Worm (Caenorhabditis elegans): Measurements from ENCODE around the gene cnc-9.
A peak's percentile ranks its signal among the peaks of the same experiment; 100 is the strongest.

cnc-9 gene

DNA sequence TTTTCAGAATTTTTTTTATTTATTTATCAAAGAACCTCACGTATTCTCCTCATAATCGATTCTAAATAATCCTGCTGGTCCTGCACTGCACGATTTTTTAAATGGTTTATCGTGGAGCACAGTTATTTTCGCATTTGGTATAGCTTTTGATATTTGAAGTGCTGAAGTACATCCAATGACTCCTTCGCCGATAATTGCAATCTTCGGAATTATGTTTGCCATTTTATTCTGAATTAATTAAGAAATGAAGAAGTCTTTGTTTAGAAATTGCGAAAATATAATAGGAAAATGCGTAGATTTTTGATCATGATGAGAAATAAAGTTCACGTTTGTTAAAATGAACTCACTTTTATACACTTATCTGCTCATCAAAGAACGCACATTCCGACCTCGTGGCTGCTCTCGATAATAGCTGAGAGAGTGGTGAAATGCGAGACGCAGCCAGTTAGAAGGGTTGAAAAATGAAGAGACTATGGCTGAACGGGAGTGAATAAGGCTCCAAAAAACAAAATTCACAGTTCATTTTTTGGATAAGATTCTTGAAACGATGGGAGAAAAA is 34.9 kb upstream of the cnc-9 start (continued):
- TF ChIP-seq mxl-2 (GFP tag; conservative IDR thresholded peaks at IDR 0.05) (peak; percentile 39; the same call in 1 of the 2 replicates), ztf-7 (tag; optimal IDR thresholded peaks at IDR 0.05) (no peak), egl-43 (GFP tag; IDR thresholded peaks at IDR 0.05) (no peak), jun-1 (tag; optimal IDR thresholded peaks at IDR 0.05) (no peak), lin-39 (tag; optimal IDR thresholded peaks at IDR 0.05) (no peak), egl-27 (tag; optimal IDR thresholded peaks at IDR 0.05) (no peak), ama-1 (optimal IDR thresholded peaks at IDR 0.05) (peak; percentile 78), daf-12 (tag; optimal IDR thresholded peaks at IDR 0.05) (no peak), lir-3 (tag; optimal IDR thresholded peaks at IDR 0.05) (no peak), dmd-6 (GFP tag; IDR thresholded peaks at IDR 0.05) (peak; percentile 78), ceh-32 (tag; optimal IDR thresholded peaks at IDR 0.05; ENCODE audit: poor library complexity) (no peak), arid-1 (GFP tag; conservative IDR thresholded peaks at IDR 0.05) (no peak), F10B5.3 (tag; optimal IDR thresholded peaks at IDR 0.05) (no peak), snpc-1.2 (GFP tag; IDR thresholded peaks at IDR 0.05) (no peak), daf-8 (GFP tag; IDR thresholded peaks at IDR 0.05) (no peak), T26A8.4 (GFP tag; IDR thresholded peaks at IDR 0.05) (peak; percentile 11; the same call in 1 of the 2 replicates), Y5F2A.4 (GFP tag; optimal IDR thresholded peaks at IDR 0.05) (no peak), ceh-28 (tag; optimal IDR thresholded peaks at IDR 0.05) (no peak), nhr-102 (tag; optimal IDR thresholded peaks at IDR 0.05) (no peak), lin-29 (GFP tag; IDR thresholded peaks at IDR 0.05) (no peak), lin-15B (tag; optimal IDR thresholded peaks at IDR 0.05) (no peak), nhr-42 (GFP tag; IDR thresholded peaks at IDR 0.05) (no peak), R02D3.7 (tag; optimal IDR thresholded peaks at IDR 0.05) (no peak), duxl-1 (tag; optimal IDR thresholded peaks at IDR 0.05; ENCODE audit: poor library complexity) (peak; percentile 23), fkh-10 (GFP tag; optimal IDR thresholded peaks at IDR 0.05) (no peak), dmd-9 (GFP tag; IDR thresholded peaks at IDR 0.05) (no peak), dve-1 (tag; optimal IDR thresholded peaks at IDR 0.05; ENCODE audit: insufficient read depth) (peak; percentile 64), mep-1 (tag; optimal IDR thresholded peaks at IDR 0.05) (peak; percentile 35), ceh-44 (GFP tag; IDR thresholded peaks at IDR 0.05) (no peak), nhr-48 (tag; optimal IDR thresholded peaks at IDR 0.05) (peak; percentile 56), sdz-12 (GFP tag; optimal IDR thresholded peaks at IDR 0.05) (no peak), ceh-82 (tag; optimal IDR thresholded peaks at IDR 0.05) (no peak), nhr-76 (tag; optimal IDR thresholded peaks at IDR 0.05) (no peak), unc-62 (GFP tag; optimal IDR thresholded peaks at IDR 0.05 in 1 of 2) (peak in 1 of 2 experiments; percentile 78), unc-62 (tag; optimal IDR thresholded peaks at IDR 0.05) (no peak), lin-13 (GFP tag; optimal IDR thresholded peaks at IDR 0.05) (no peak), lim-7 (GFP tag; IDR thresholded peaks at IDR 0.05) (no peak), F49E8.2 (tag; optimal IDR thresholded peaks at IDR 0.05; ENCODE audit: borderline replicate concordance) (no peak), dpl-1 (GFP tag; optimal IDR thresholded peaks at IDR 0.05) (peak; percentile 24), fos-1 (tag; optimal IDR thresholded peaks at IDR 0.05) (no peak), hlh-30 (tag; optimal IDR thresholded peaks at IDR 0.05; ENCODE audit: insufficient read depth) (peak; percentile 87), ctbp-1 (GFP tag; IDR thresholded peaks at IDR 0.05) (no peak), saeg-2 (GFP tag; IDR thresholded peaks at IDR 0.05) (no peak), nhr-6 (tag; optimal IDR thresholded peaks at IDR 0.05) (peak; percentile 28), pha-4 (GFP tag; IDR thresholded peaks at IDR 0.05) (no peak), pha-4 (tag; optimal IDR thresholded peaks at IDR 0.05) (peak; percentile 2), rbr-2 (tag; optimal IDR thresholded peaks at IDR 0.05) (no peak), nhr-25 (tag; optimal IDR thresholded peaks at IDR 0.05; ENCODE audit: borderline replicate concordance, insufficient read depth) (no peak), snpc-4 (tag; optimal IDR thresholded peaks at IDR 0.05) (no peak), nhr-77 (tag; optimal IDR thresholded peaks at IDR 0.05) (peak; percentile 52), nhr-28 (tag; optimal IDR thresholded peaks at IDR 0.05) (peak; percentile 44), spr-3 (GFP tag; optimal IDR thresholded peaks at IDR 0.05) (no peak)

Data from whole organism, L4 larva.